Fruit fly (Drosophila melanogaster) whole organism, adult: ENCODE results near the gene CG13653.
A peak's percentile ranks its signal among the peaks of the same experiment; 100 is the strongest.

Experiments
- CG11617 ChIP-seq: fragments of 200-800 bp; sonication (Bioruptor generic); optimal IDR thresholded peaks from 2 replicates; lab custom pipeline; 2017; ENCODE audit warnings: mild to moderate bottlenecking, missing biosample characterization, missing genetic modification reagents, missing genetic modification characterization
- CG12768 ChIP-seq: fragments of 200-800 bp; sonication (Bioruptor generic); optimal IDR thresholded peaks from 2 replicates; lab custom pipeline; 2017; ENCODE audit warnings: missing biosample characterization, missing genetic modification characterization, mild to moderate bottlenecking, moderate library complexity, missing genetic modification reagents
- CG14711 ChIP-seq: fragments of 200-800 bp; sonication (Bioruptor generic); optimal IDR thresholded peaks from 2 replicates; lab custom pipeline; 2018; ENCODE audit warnings: missing biosample characterization, mild to moderate bottlenecking, missing genetic modification characterization, moderate library complexity
- CG1620 ChIP-seq: fragments of 200-800 bp; sonication (Bioruptor generic); optimal IDR thresholded peaks from 2 replicates; lab custom pipeline; 2016; ENCODE audit warnings: missing biosample characterization, missing genetic modification characterization
- CG33017 ChIP-seq: fragments of 200-800 bp; sonication (Bioruptor generic); optimal IDR thresholded peaks from 2 replicates; lab custom pipeline; 2018; ENCODE audit warnings: missing biosample characterization, mild to moderate bottlenecking, missing genetic modification characterization, moderate library complexity
- CG5204 ChIP-seq: fragments of 200-800 bp; sonication (Bioruptor generic); optimal IDR thresholded peaks from 2 replicates; lab custom pipeline; 2016; ENCODE audit warnings: missing biosample characterization, missing genetic modification characterization
- CG7045 ChIP-seq: fragments of 200-800 bp; sonication (Bioruptor generic); optimal IDR thresholded peaks from 2 replicates; lab custom pipeline; 2017; ENCODE audit warnings: missing biosample characterization, mild to moderate bottlenecking, missing genetic modification characterization
- CG7101 ChIP-seq: fragments of 200-800 bp; sonication (Bioruptor generic); optimal IDR thresholded peaks from 2 replicates; lab custom pipeline; 2018; ENCODE audit warnings: missing biosample characterization, mild to moderate bottlenecking, missing genetic modification characterization, moderate library complexity
- Clk ChIP-seq: fragments of 200-800 bp; sonication (Bioruptor generic); optimal IDR thresholded peaks from 2 replicates; lab custom pipeline; 2017; ENCODE audit warnings: missing biosample characterization, missing genetic modification characterization
- Crg-1 ChIP-seq: fragments of 200-800 bp; sonication (Bioruptor generic); optimal IDR thresholded peaks from 2 replicates; lab custom pipeline; 2016; ENCODE audit warnings: missing biosample characterization, missing genetic modification characterization
- Hr96 ChIP-seq: fragments of 200-800 bp; sonication (Bioruptor generic); optimal IDR thresholded peaks from 2 replicates; lab custom pipeline; 2016; ENCODE audit warnings: missing biosample characterization, missing genetic modification characterization
- Mnt ChIP-seq: fragments of 200-800 bp; sonication (Bioruptor generic); optimal IDR thresholded peaks from 2 replicates; lab custom pipeline; 2016; ENCODE audit warnings: missing biosample characterization, mild to moderate bottlenecking, missing genetic modification characterization
- bab1 ChIP-seq: fragments of 200-800 bp; sonication (Bioruptor generic); optimal IDR thresholded peaks from 3 replicates; lab custom pipeline; 2019; ENCODE audit warnings: missing biosample characterization, mild to moderate bottlenecking, missing genetic modification characterization, moderate library complexity
- cic ChIP-seq: fragments of 200-800 bp; sonication (Bioruptor generic); optimal IDR thresholded peaks from 2 replicates; lab custom pipeline; 2017; ENCODE audit warnings: missing biosample characterization, mild to moderate bottlenecking, missing genetic modification characterization, moderate library complexity
- cnc ChIP-seq, 2 experiments: fragments of >200 bp; optimal IDR thresholded peaks; 2 replicates each; lab custom pipeline; 2017
- kay ChIP-seq: fragments of 200-800 bp; sonication (Bioruptor generic); peaks from one replicate; lab custom pipeline; 2016; ENCODE audit warnings: missing biosample characterization, missing genetic modification characterization, borderline replicate concordance
- ovo ChIP-seq: fragments of 200-800 bp; sonication (Bioruptor generic); optimal IDR thresholded peaks from 2 replicates; lab custom pipeline; 2016; ENCODE audit warnings: missing biosample characterization, missing genetic modification characterization
- pad ChIP-seq: fragments of 200-800 bp; sonication (Bioruptor generic); optimal IDR thresholded peaks from 3 replicates; lab custom pipeline; 2017; ENCODE audit warnings: missing biosample characterization, missing genetic modification characterization, mild to moderate bottlenecking, moderate library complexity, missing genetic modification reagents
- tj ChIP-seq: fragments of 200-800 bp; sonication (Bioruptor generic); optimal IDR thresholded peaks from 3 replicates; lab custom pipeline; 2017; ENCODE audit warnings: missing biosample characterization, mild to moderate bottlenecking, missing genetic modification characterization, moderate library complexity
- toe ChIP-seq: fragments of 200-800 bp; sonication (Bioruptor generic); optimal IDR thresholded peaks from 2 replicates; lab custom pipeline; 2016; ENCODE audit warnings: missing biosample characterization, missing genetic modification characterization

The CG13653 gene

dm6 chr3R:25194723-25195577 is at the start of gene CG13653:
CG13653 (plus strand) TSS chr3R:25195527.
- TF ChIP-seq CG11617 (GFP tag; lab: Kevin White, UChicago) (no peak), CG1620 (GFP tag; lab: Kevin White, UChicago) (no peak), Clk (no peak), kay (GFP tag; lab: Kevin White, UChicago) (no peak), CG14711 (tag; lab: Kevin White, UChicago) (no peak), bab1 (GFP tag; lab: Kevin White, UChicago) (no peak), tj (GFP tag; lab: Kevin White, UChicago) (no peak), CG12768 (GFP tag; lab: Kevin White, UChicago) (no peak), cnc (optimal IDR thresholded peaks at IDR 0.05; lab: Kevin White, UChicago) (no peak)

dm6 chr3R:25152342-25152741 is 43.0 kb upstream of the CG13653 start:
- TF ChIP-seq bab1 (GFP tag; lab: Kevin White, UChicago) (no peak), CG7101 (tag; lab: Kevin White, UChicago) (peak; percentile 11), Crg-1 (no peak), kay (GFP tag; lab: Kevin White, UChicago) (peak; percentile 70), CG5204 (GFP tag; lab: Kevin White, UChicago) (no peak)

- TF ChIP-seq CG7101 (tag; lab: Kevin White, UChicago) (no peak), Hr96 (no peak), toe (GFP tag; lab: Kevin White, UChicago) (no peak), ovo (no peak), CG11617 (GFP tag; lab: Kevin White, UChicago) (no peak), CG12768 (GFP tag; lab: Kevin White, UChicago) (no peak), Clk (no peak), kay (GFP tag; lab: Kevin White, UChicago) (no peak), tj (GFP tag; lab: Kevin White, UChicago) (no peak), pad (GFP tag; lab: Kevin White, UChicago) (no peak), Mnt (GFP tag; lab: Kevin White, UChicago) (no peak), cnc (optimal IDR thresholded peaks at IDR 0.05; lab: Kevin White, UChicago) (no peak), CG1620 (GFP tag; lab: Kevin White, UChicago) (no peak), bab1 (GFP tag; lab: Kevin White, UChicago) (no peak), CG33017 (no peak), cic (GFP tag; lab: Kevin White, UChicago) (no peak), CG5204 (GFP tag; lab: Kevin White, UChicago) (no peak), Crg-1 (no peak)
Measured at dm6 chr3R:25161520-25161919, 33.8 kb upstream of the CG13653 start.

- no peak for TF ChIP-seq cic (GFP tag; lab: Kevin White, UChicago)
- TF ChIP-seq CG1620 (GFP tag; lab: Kevin White, UChicago), result no peak
- TF ChIP-seq Mnt (GFP tag; lab: Kevin White, UChicago), result no peak
Measured at dm6 chr3R:25166788-25167187, 28.5 kb upstream of the CG13653 start.

dm6 chr3R:25167407-25168191 is 27.7 kb upstream of the CG13653 start:
- TF ChIP-seq CG7045 (GFP tag; lab: Kevin White, UChicago), result no peak
- TF ChIP-seq kay (GFP tag; lab: Kevin White, UChicago), result no peak
- no peak for TF ChIP-seq CG11617 (GFP tag; lab: Kevin White, UChicago)
- TF ChIP-seq bab1 (GFP tag; lab: Kevin White, UChicago), result no peak
- no peak for TF ChIP-seq CG12768 (GFP tag; lab: Kevin White, UChicago)
- TF ChIP-seq ovo, result no peak
- TF ChIP-seq Hr96, result no peak
- no peak for TF ChIP-seq CG5204 (GFP tag; lab: Kevin White, UChicago)
- TF ChIP-seq pad (GFP tag; lab: Kevin White, UChicago), result no peak

dm6 chr3R:25168259-25168972 is 26.9 kb upstream of the CG13653 start:
- TF ChIP-seq tj (GFP tag; lab: Kevin White, UChicago) (no peak), CG1620 (GFP tag; lab: Kevin White, UChicago) (no peak), bab1 (GFP tag; lab: Kevin White, UChicago) (no peak), CG14711 (tag; lab: Kevin White, UChicago) (no peak), CG7101 (tag; lab: Kevin White, UChicago) (no peak), kay (GFP tag; lab: Kevin White, UChicago) (no peak), CG12768 (GFP tag; lab: Kevin White, UChicago) (no peak), ovo (no peak), CG33017 (no peak), Crg-1 (no peak), CG5204 (GFP tag; lab: Kevin White, UChicago) (no peak), cnc (optimal IDR thresholded peaks at IDR 0.05; lab: Kevin White, UChicago) (no peak), CG11617 (GFP tag; lab: Kevin White, UChicago) (no peak), CG7045 (GFP tag; lab: Kevin White, UChicago) (no peak), Clk (no peak), toe (GFP tag; lab: Kevin White, UChicago) (no peak), Hr96 (no peak), pad (GFP tag; lab: Kevin White, UChicago) (no peak)
